Fruit fly (Drosophila melanogaster) whole organism: ENCODE data around the gene eIF4H2.

Experiments
- EcR ChIP-seq, 2 experiments: fragments of >200 bp; optimal IDR thresholded peaks; 2 replicates each; lab custom pipeline; 2017; ENCODE audit warnings: missing biosample characterization in 2 of 2, missing genetic modification characterization in 2 of 2, missing genetic modification reagents in 2 of 2
- pan ChIP-seq: fragments of >200 bp; optimal IDR thresholded peaks from 2 replicates; lab custom pipeline; 2017
- psq ChIP-seq: fragments of >200 bp; optimal IDR thresholded peaks from 2 replicates; lab custom pipeline; 2017
- usp ChIP-seq: fragments of >200 bp; optimal IDR thresholded peaks from 2 replicates; lab custom pipeline; 2017; ENCODE audit warnings: missing biosample characterization, missing genetic modification characterization, mixed read lengths

DNA sequence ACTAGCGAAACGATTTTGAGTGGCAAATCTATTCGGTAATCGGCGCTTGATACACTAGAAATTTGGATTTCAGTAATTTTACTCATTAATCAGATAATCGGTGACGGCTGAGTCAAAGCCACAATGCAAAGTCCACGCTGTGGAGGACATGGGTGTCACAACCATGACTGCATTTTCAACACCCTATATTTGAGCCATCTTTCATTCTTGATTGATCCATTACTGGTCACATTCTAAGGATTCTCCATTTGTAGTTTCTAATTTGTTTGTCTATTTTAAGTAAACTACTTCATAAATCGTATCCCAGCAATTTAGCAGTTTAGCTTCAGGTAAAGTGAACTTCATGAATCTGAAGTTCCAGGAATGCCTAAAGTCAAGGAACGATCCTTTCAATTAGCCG, 28.8 kb upstream of the eIF4H2 start, which contains the start of gene Pka-C2:
- TF ChIP-seq pan (lab: Kevin White, UChicago) (no peak), EcR (GFP tag; optimal IDR thresholded peaks at IDR 0.05; lab: Kevin White, UChicago) (no peak), psq (no peak), usp (GFP tag; lab: Kevin White, UChicago) (no peak)
